Fruit fly (Drosophila melanogaster) whole organism, wandering third instar larva: ENCODE measurements around the gene kl-3.
"Not testable (repeated sequence)": the region's sequence is repeated elsewhere in the genome, so short reads cannot be mapped to it uniquely, and the experiment has no call there.

Source experiments
- CrebA ChIP-seq: fragments of 200-800 bp; sonication (Bioruptor generic); optimal IDR thresholded peaks from 2 replicates; lab custom pipeline; 2016; ENCODE audit warnings: missing biosample characterization, mild to moderate bottlenecking, missing genetic modification characterization, borderline replicate concordance
- Dif ChIP-seq: fragments of 200-275, 200-300 bp; sonication (Bioruptor generic); optimal IDR thresholded peaks from 2 replicates; lab custom pipeline; 2018; ENCODE audit warnings: missing biosample characterization, missing genetic modification characterization; ENCODE audit not compliant: partially characterized antibody
- Hnf4 ChIP-seq: fragments of 200-800 bp; sonication (Bioruptor generic); optimal IDR thresholded peaks from 2 replicates; lab custom pipeline; 2016; ENCODE audit warnings: missing biosample characterization, mild to moderate bottlenecking, missing genetic modification characterization
- N ChIP-seq: fragments of >200 bp; optimal IDR thresholded peaks from 2 replicates; lab custom pipeline; 2018; ENCODE audit warnings: missing biosample characterization, missing external identifiers, missing genetic modification characterization
- Vsx2 ChIP-seq: fragments of 200-300, 225-300 bp; sonication (Bioruptor generic); optimal IDR thresholded peaks from 2 replicates; lab custom pipeline; 2018; ENCODE audit warnings: missing biosample characterization, missing genetic modification characterization; ENCODE audit not compliant: partially characterized antibody
- br ChIP-seq: fragments of 200-800 bp; sonication (Bioruptor generic); optimal IDR thresholded peaks from 2 replicates; lab custom pipeline; 2016; ENCODE audit warnings: missing biosample characterization, missing genetic modification characterization
- dl ChIP-seq, 2 experiments: fragments of 175-275, 200-275 bp in 1 of 2; fragments of 200-275 bp in 1 of 2; sonication (Bioruptor generic); optimal IDR thresholded peaks; lab custom pipeline; 2018; ENCODE audit warnings: mild to moderate bottlenecking in 2 of 2, missing biosample characterization in 2 of 2, missing genetic modification characterization in 2 of 2, moderate library complexity in 2 of 2; ENCODE audit not compliant: partially characterized antibody in 2 of 2, insufficient read depth in 1 of 2
- dsf ChIP-seq: sonication (Bioruptor generic); optimal IDR thresholded peaks from 2 replicates; lab custom pipeline; 2016; ENCODE audit warnings: missing biosample characterization, missing genetic modification characterization, borderline replicate concordance
- ey ChIP-seq: fragments of 200-800 bp; sonication (Bioruptor generic); optimal IDR thresholded peaks from 2 replicates; lab custom pipeline; 2016; ENCODE audit warnings: missing biosample characterization, missing genetic modification characterization
- foxo ChIP-seq, 2 experiments: fragments of 200-800 bp; sonication (Bioruptor generic); optimal IDR thresholded peaks; 2 replicates in 1 of 2; 3 replicates in 1 of 2; lab custom pipeline; 2016 to 2017; ENCODE audit warnings: missing biosample characterization in 2 of 2, missing genetic modification characterization in 2 of 2
- h ChIP-seq: fragments of 200-800 bp; sonication (Bioruptor generic); optimal IDR thresholded peaks from 3 replicates; lab custom pipeline; 2016; ENCODE audit warnings: missing biosample characterization, mild to moderate bottlenecking, missing genetic modification characterization
- lola ChIP-seq: fragments of >200 bp; optimal IDR thresholded peaks from 2 replicates; lab custom pipeline; 2017; ENCODE audit warnings: missing biosample characterization, missing genetic modification characterization
- pan ChIP-seq: fragments of >200 bp; optimal IDR thresholded peaks from 2 replicates; lab custom pipeline; 2017
- psq ChIP-seq: fragments of 200-800 bp; sonication (Bioruptor generic); optimal IDR thresholded peaks from 3 replicates; lab custom pipeline; 2017; ENCODE audit warnings: missing biosample characterization, mild to moderate bottlenecking, missing genetic modification characterization, moderate library complexity
- rgr ChIP-seq: fragments of 200-800 bp; sonication (Bioruptor generic); optimal IDR thresholded peaks from 3 replicates; lab custom pipeline; 2016; ENCODE audit warnings: missing biosample characterization, mild to moderate bottlenecking, missing genetic modification characterization
- sage ChIP-seq: fragments of 200-800 bp; sonication (Bioruptor generic); optimal IDR thresholded peaks from 2 replicates; lab custom pipeline; 2016; ENCODE audit warnings: missing biosample characterization, mild to moderate bottlenecking, missing genetic modification characterization

Gene kl-3

DNA sequence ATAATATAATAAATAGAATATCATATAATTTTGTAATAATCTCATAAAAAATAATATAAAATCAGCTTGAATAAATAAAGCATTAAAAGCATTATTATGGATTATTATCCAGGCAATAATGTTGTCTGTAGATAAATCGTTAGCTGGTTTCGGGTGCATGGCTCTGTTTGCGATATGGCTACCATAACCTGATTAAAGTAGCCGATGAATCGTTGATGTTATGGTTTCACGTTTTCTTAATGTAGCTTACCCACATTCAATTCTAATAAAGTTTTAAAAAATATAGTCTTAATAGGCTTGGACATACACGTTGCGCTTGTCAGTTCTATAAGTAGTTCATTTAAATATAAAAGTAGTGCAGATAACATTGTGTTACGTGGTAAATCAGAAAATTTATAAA, at the start of gene kl-3:
TSS of gene kl-3 (plus strand) at position 301 of the 400 bp plus-strand sequence.
- TF ChIP-seq br, lola, ey (GFP tag; lab: Kevin White, UChicago): not testable (repeated sequence)

- TF ChIP-seq N (GFP tag; lab: Kevin White, UChicago) (no peak), h (GFP tag; lab: Kevin White, UChicago) (no peak), Dif (GFP tag; lab: Kevin White, UChicago) (no peak), Hnf4 (GFP tag; lab: Kevin White, UChicago) (no peak), CrebA (GFP tag; lab: Kevin White, UChicago) (no peak), Vsx2 (GFP tag; lab: Kevin White, UChicago) (no peak), rgr (GFP tag; lab: Kevin White, UChicago) (no peak), psq (no peak), sage (GFP tag; lab: Kevin White, UChicago) (no peak), pan (lab: Kevin White, UChicago) (no peak), foxo (GFP tag; optimal IDR thresholded peaks at IDR 0.05; lab: Kevin White, UChicago) (no peak), dsf (GFP tag; lab: Kevin White, UChicago) (no peak), dl (GFP tag; optimal IDR thresholded peaks at IDR 0.05; lab: Kevin White, UChicago; ENCODE audit: insufficient read depth in 1 of 2, partially characterized antibody in 2 of 2) (no peak)
Observed at dm6 chrY:572788-573187, 236.6 kb downstream of the kl-3 start, which contains the start of gene kl-2. kl-2 (plus strand) TSS chrY:573088.
